Worm (Caenorhabditis elegans): ENCODE measurements around the gene F14H3.6.

The F14H3.6 gene

ce11 chrV:16016977-16017376 is 41.7 kb downstream of the F14H3.6 start:
- no peak for TF ChIP-seq mls-2 (tag; optimal IDR thresholded peaks at IDR 0.05)
- no peak for TF ChIP-seq mep-1 (tag; optimal IDR thresholded peaks at IDR 0.05)
- no peak for TF ChIP-seq tbx-8 (GFP tag; optimal IDR thresholded peaks at IDR 0.05)
- TF ChIP-seq ceh-39 (tag; optimal IDR thresholded peaks at IDR 0.05) = no peak
- no peak for TF ChIP-seq unc-39 (tag; optimal IDR thresholded peaks at IDR 0.05)

ce11 chrV:16015652-16016051 is 43.0 kb downstream of the F14H3.6 start, which contains the start of gene str-232:
TSS of gene str-232 (minus strand) at chrV:16015752.
- TF ChIP-seq bed-3 (GFP tag; optimal IDR thresholded peaks at IDR 0.05) (no peak), lin-32 (GFP tag; optimal IDR thresholded peaks at IDR 0.05) (no peak), nhr-28 (tag; optimal IDR thresholded peaks at IDR 0.05) (no peak), unc-120 (tag; optimal IDR thresholded peaks at IDR 0.05; ENCODE audit: poor library complexity, severe bottlenecking) (no peak), cnd-1 (tag; optimal IDR thresholded peaks at IDR 0.05) (no peak), mep-1 (tag; optimal IDR thresholded peaks at IDR 0.05) (no peak), ceh-43 (GFP tag; optimal IDR thresholded peaks at IDR 0.05) (no peak), hlh-1 (tag; optimal IDR thresholded peaks at IDR 0.05) (no peak), unc-39 (tag; optimal IDR thresholded peaks at IDR 0.05) (no peak), ztf-11 (tag; optimal IDR thresholded peaks at IDR 0.05) (no peak), snpc-4 (tag; optimal IDR thresholded peaks at IDR 0.05) (no peak), elt-1 (tag; optimal IDR thresholded peaks at IDR 0.05; ENCODE audit: borderline replicate concordance, insufficient read depth) (no peak), lin-13 (tag; optimal IDR thresholded peaks at IDR 0.05) (no peak)

DNA sequence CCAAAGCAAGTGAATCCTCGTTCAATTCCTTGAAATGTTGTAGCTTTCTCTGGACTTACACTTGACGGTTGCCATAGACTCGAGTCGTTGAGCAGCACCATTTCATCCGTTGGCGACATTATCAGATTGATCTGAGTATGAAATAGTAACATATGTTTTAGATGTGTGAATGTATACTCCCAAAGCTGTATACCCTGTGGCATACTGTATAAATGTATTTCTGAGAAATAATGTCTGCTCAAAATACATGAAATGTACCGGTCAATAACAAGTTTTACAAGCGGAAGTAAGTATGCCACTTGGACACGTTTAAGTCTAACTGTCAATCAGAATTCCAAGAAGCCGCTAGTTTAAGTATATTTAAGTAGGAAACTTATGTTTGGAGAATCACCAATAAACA is 49.1 kb downstream of the F14H3.6 start, which contains the start of gene str-233:
TSS of gene str-233 (minus strand) at position 101 of the 400 bp plus-strand sequence.
- TF ChIP-seq sptf-1 (tag; optimal IDR thresholded peaks at IDR 0.05) (no peak), hlh-1 (tag; optimal IDR thresholded peaks at IDR 0.05) (no peak), lin-13 (tag; optimal IDR thresholded peaks at IDR 0.05) (no peak), nhr-28 (tag; optimal IDR thresholded peaks at IDR 0.05) (no peak), unc-120 (tag; optimal IDR thresholded peaks at IDR 0.05; ENCODE audit: poor library complexity, severe bottlenecking) (no peak), flh-1 (GFP tag; optimal IDR thresholded peaks at IDR 0.05) (no peak), mls-2 (tag; optimal IDR thresholded peaks at IDR 0.05) (no peak), ces-1 (GFP tag; optimal IDR thresholded peaks at IDR 0.05) (no peak), ceh-39 (tag; optimal IDR thresholded peaks at IDR 0.05) (no peak), cnd-1 (tag; optimal IDR thresholded peaks at IDR 0.05) (no peak), nhr-12 (tag; optimal IDR thresholded peaks at IDR 0.05) (no peak), unc-39 (tag; optimal IDR thresholded peaks at IDR 0.05) (no peak), pha-4 (tag; optimal IDR thresholded peaks at IDR 0.05) (no peak), drap-1 (GFP tag; optimal IDR thresholded peaks at IDR 0.05) (no peak), ztf-11 (tag; optimal IDR thresholded peaks at IDR 0.05) (no peak), mab-5 (tag; optimal IDR thresholded peaks at IDR 0.05) (no peak), elt-1 (tag; optimal IDR thresholded peaks at IDR 0.05; ENCODE audit: borderline replicate concordance, insufficient read depth) (no peak), ham-2 (GFP tag; optimal IDR thresholded peaks at IDR 0.05) (no peak), sem-2 (GFP tag; optimal IDR thresholded peaks at IDR 0.05) (no peak), snpc-4 (tag; optimal IDR thresholded peaks at IDR 0.05) (no peak)

DNA sequence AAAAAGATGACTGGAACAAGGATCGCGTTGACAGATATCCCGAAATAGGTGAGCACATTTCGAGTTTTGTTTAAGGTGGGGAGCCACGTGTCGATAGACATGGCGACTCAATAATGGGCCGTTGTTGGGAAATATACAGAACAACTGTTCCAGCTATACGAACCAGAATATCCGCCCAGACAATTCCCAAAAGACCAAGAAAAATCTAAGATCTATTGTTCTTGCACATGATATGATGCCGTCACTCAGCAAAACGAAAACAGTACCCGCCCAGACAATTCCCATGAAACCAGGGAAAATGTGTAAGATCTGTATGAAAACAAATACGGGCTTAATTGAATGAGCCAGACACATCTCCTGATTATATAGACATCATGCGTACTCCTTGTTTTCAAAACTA is 51.2 kb downstream of the F14H3.6 start, which contains the start of gene str-231:
TSS of gene str-231 (minus strand) at position 101 of the 400 bp plus-strand sequence.
- TF ChIP-seq ceh-39 (tag; optimal IDR thresholded peaks at IDR 0.05) (no peak), nhr-2 (tag; optimal IDR thresholded peaks at IDR 0.05) (no peak), mls-2 (tag; optimal IDR thresholded peaks at IDR 0.05) (no peak), cnd-1 (tag; optimal IDR thresholded peaks at IDR 0.05) (no peak), unc-62 (GFP tag; optimal IDR thresholded peaks at IDR 0.05) (no peak), lin-13 (tag; optimal IDR thresholded peaks at IDR 0.05) (no peak), nhr-12 (tag; optimal IDR thresholded peaks at IDR 0.05) (no peak), ceh-83 (GFP tag; optimal IDR thresholded peaks at IDR 0.05) (no peak), nhr-28 (tag; optimal IDR thresholded peaks at IDR 0.05) (no peak), sem-2 (GFP tag; optimal IDR thresholded peaks at IDR 0.05) (no peak), drap-1 (GFP tag; optimal IDR thresholded peaks at IDR 0.05) (no peak), mab-5 (tag; optimal IDR thresholded peaks at IDR 0.05) (no peak), bed-3 (GFP tag; optimal IDR thresholded peaks at IDR 0.05) (no peak), lsy-2 (tag; optimal IDR thresholded peaks at IDR 0.05) (no peak), flh-1 (GFP tag; optimal IDR thresholded peaks at IDR 0.05) (no peak), nhr-237 (tag; optimal IDR thresholded peaks at IDR 0.05) (no peak), zip-8 (tag; optimal IDR thresholded peaks at IDR 0.05) (no peak), M03D4.4 (tag; optimal IDR thresholded peaks at IDR 0.05) (no peak)
